Fruit fly (Drosophila melanogaster) whole organism, prepupa: ENCODE results near the gene CG33669.

ENCODE experiments used
- CG10631 ChIP-seq: fragments of 200-800 bp; sonication (Bioruptor generic); optimal IDR thresholded peaks from 2 replicates; lab custom pipeline; 2016; ENCODE audit warnings: missing biosample characterization, missing genetic modification characterization
- CG31627 ChIP-seq: fragments of 200-800 bp; sonication (Bioruptor generic); optimal IDR thresholded peaks from 3 replicates; lab custom pipeline; 2016; ENCODE audit warnings: missing biosample characterization, missing genetic modification characterization
- CG4318 ChIP-seq: fragments of 200-800 bp; sonication (Bioruptor generic); optimal IDR thresholded peaks from 3 replicates; lab custom pipeline; 2017; ENCODE audit warnings: missing biosample characterization, mild to moderate bottlenecking, missing genetic modification characterization
- CG6854 ChIP-seq: fragments of 200-800 bp; sonication (Bioruptor generic); optimal IDR thresholded peaks from 2 replicates; lab custom pipeline; 2017; ENCODE audit warnings: missing biosample characterization, mild to moderate bottlenecking, missing genetic modification characterization
- CG9139 ChIP-seq: fragments of 200-800 bp; sonication (Bioruptor generic); optimal IDR thresholded peaks from 3 replicates; lab custom pipeline; 2017; ENCODE audit warnings: missing biosample characterization, mild to moderate bottlenecking, missing genetic modification characterization
- Eip93F ChIP-seq: fragments of 200-800 bp; sonication (Bioruptor generic); optimal IDR thresholded peaks from 2 replicates; lab custom pipeline; 2016; ENCODE audit warnings: missing biosample characterization, mild to moderate bottlenecking, missing genetic modification characterization
- Gug ChIP-seq: fragments of 200-800 bp; sonication (Bioruptor generic); IDR thresholded peaks from 2 replicates; pipeline ENCODE4 v1.3.6; 2022; ENCODE audit warnings: missing biosample characterization, missing genetic modification characterization
- Hr38 ChIP-seq: sonication (Bioruptor generic); optimal IDR thresholded peaks from 2 replicates; lab custom pipeline; 2016; ENCODE audit warnings: missing biosample characterization, missing genetic modification characterization
- OdsH ChIP-seq: fragments of 200-800 bp; sonication (Bioruptor generic); optimal IDR thresholded peaks from 3 replicates; lab custom pipeline; 2016; ENCODE audit warnings: missing biosample characterization, missing genetic modification characterization
- Sox102F ChIP-seq: fragments of 200-800 bp; sonication (Bioruptor generic); optimal IDR thresholded peaks from 2 replicates; lab custom pipeline; 2016; ENCODE audit warnings: missing biosample characterization, mild to moderate bottlenecking, missing genetic modification characterization
- Sox15 ChIP-seq: fragments of 200-800 bp; sonication (Bioruptor generic); optimal IDR thresholded peaks from 3 replicates; lab custom pipeline; 2016; ENCODE audit warnings: missing biosample characterization, missing genetic modification characterization
- achi ChIP-seq: fragments of 200-800 bp; sonication (Bioruptor generic); optimal IDR thresholded peaks from 3 replicates; lab custom pipeline; 2016; ENCODE audit warnings: missing biosample characterization, missing genetic modification characterization
- dac ChIP-seq: fragments of 200-800 bp; sonication (Bioruptor generic); optimal IDR thresholded peaks from 2 replicates; lab custom pipeline; 2017; ENCODE audit warnings: missing biosample characterization, mild to moderate bottlenecking, missing genetic modification characterization
- fd85E ChIP-seq: fragments of 200-800 bp; sonication (Bioruptor generic); optimal IDR thresholded peaks from 3 replicates; lab custom pipeline; 2016; ENCODE audit warnings: missing biosample characterization, missing genetic modification characterization
- svp ChIP-seq: fragments of 200-800 bp; sonication (Bioruptor generic); peaks from one replicate; lab custom pipeline; 2016; ENCODE audit warnings: missing biosample characterization, missing genetic modification characterization
- topi ChIP-seq: fragments of 200-800 bp; sonication (Bioruptor generic); optimal IDR thresholded peaks from 3 replicates; lab custom pipeline; 2016; ENCODE audit warnings: missing biosample characterization, missing genetic modification characterization
- vri ChIP-seq: fragments of 200-800 bp; sonication (Bioruptor generic); optimal IDR thresholded peaks from 3 replicates; lab custom pipeline; 2016; ENCODE audit warnings: missing biosample characterization, mild to moderate bottlenecking, missing genetic modification characterization

The CG33669 gene

dm6 chrX:6351917-6352768 lies 47.8 kb downstream of the CG33669 start (continued):
- TF ChIP-seq CG31627 (GFP tag; lab: Kevin White, UChicago) (no peak), OdsH (GFP tag; lab: Kevin White, UChicago) (no peak), topi (GFP tag; lab: Kevin White, UChicago) (no peak), CG6854 (GFP tag; lab: Kevin White, UChicago) (no peak), fd85E (GFP tag; lab: Kevin White, UChicago) (no peak), Eip93F (GFP tag; lab: Kevin White, UChicago) (no peak), Gug (GFP tag; lab: Robert Waterston, UW) (no peak), Sox102F (GFP tag; lab: Kevin White, UChicago) (peak; percentile 35), CG10631 (GFP tag; lab: Kevin White, UChicago) (peak; percentile 19), Hr38 (GFP tag; lab: Kevin White, UChicago) (no peak)

- peak; percentile 52 for TF ChIP-seq achi (GFP tag; lab: Kevin White, UChicago)
- TF ChIP-seq vri (GFP tag; lab: Kevin White, UChicago), result peak; percentile 34
- no peak for TF ChIP-seq CG9139 (GFP tag; lab: Kevin White, UChicago)
- TF ChIP-seq dac (GFP tag; lab: Kevin White, UChicago), result no peak
- no peak for TF ChIP-seq CG4318
- peak; percentile 51 for TF ChIP-seq svp (GFP tag; lab: Kevin White, UChicago)
- no peak for TF ChIP-seq Sox15 (GFP tag; lab: Kevin White, UChicago)
Observed at dm6 chrX:6350213-6350679, 49.7 kb downstream of the CG33669 start, which contains the start of the genes ND-B16.6 and kdn. Gene ND-B16.6 (minus strand): TSS chrX:6350401. Gene kdn (plus strand): TSS chrX:6350629.
